Worm (Caenorhabditis elegans) whole organism, early embryonic: ENCODE data around the gene T25D1.1.

Experiments
- ama-1 ChIP-seq: fragments of 150-350 bp; optimal IDR thresholded peaks from 2 replicates; lab custom pipeline; 2014
- ets-7 ChIP-seq: sonication (generic microtip); optimal IDR thresholded peaks from 2 replicates; lab custom pipeline; 2016; ENCODE audit warnings: missing genotype, missing genetic modification characterization, missing compliant biosample characterization
- flt-1 ChIP-seq: fragments of 200-800 bp; sonication (Bioruptor generic); IDR thresholded peaks from 2 replicates; pipeline ENCODE4 v1.3.6; 2022; ENCODE audit warnings: missing genetic modification characterization, missing compliant biosample characterization
- pes-1 ChIP-seq: fragments of 200-800 bp; sonication (Bioruptor generic); IDR thresholded peaks from 2 replicates; pipeline ENCODE4 v1.3.6; 2022; ENCODE audit warnings: missing genetic modification reagents, missing genetic modification characterization, missing compliant biosample characterization
- sea-1 ChIP-seq: fragments of 200-800 bp; sonication (Bioruptor generic); conservative IDR thresholded peaks from 2 replicates; pipeline ENCODE4 v1.3.6; 2022; ENCODE audit warnings: missing genetic modification characterization, missing compliant biosample characterization
- tbx-11 ChIP-seq: fragments of 200-800 bp; sonication (Bioruptor generic); IDR thresholded peaks from 2 replicates; pipeline ENCODE4 v1.3.6; 2022; ENCODE audit warnings: missing genetic modification characterization, missing compliant biosample characterization

DNA sequence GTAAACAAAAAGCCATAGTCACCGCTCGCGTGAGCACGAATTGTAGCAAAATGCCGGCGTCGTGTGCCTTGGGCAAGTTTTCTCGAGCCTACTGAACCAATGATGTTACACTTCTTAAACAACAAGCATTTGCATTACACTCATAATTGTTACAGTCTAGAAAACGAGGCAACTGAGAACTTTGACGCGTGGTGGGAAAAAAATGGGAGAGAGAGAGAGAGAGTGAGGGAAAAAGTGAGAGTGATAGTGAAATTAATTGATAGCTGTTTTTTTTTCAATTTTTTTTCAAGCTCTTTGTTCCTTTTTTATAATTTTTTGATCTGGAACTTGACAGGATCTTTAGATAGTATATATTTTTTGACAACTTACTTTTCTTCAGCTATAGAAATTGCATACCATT lies 15.6 kb downstream of the T25D1.1 start:
- TF ChIP-seq sea-1 (GFP tag; lab: Robert Waterston, UW): no peak
- no peak for TF ChIP-seq ets-7 (tag; lab: Kevin White, UChicago)
- TF ChIP-seq flt-1 (GFP tag; lab: Robert Waterston, UW): no peak
- TF ChIP-seq pes-1 (GFP tag; lab: Robert Waterston, UW): no peak
- no peak for TF ChIP-seq tbx-11
- TF ChIP-seq ama-1: no peak
